Fruit fly (Drosophila melanogaster): ENCODE results near the gene CG34129.

The CG34129 gene

DNA sequence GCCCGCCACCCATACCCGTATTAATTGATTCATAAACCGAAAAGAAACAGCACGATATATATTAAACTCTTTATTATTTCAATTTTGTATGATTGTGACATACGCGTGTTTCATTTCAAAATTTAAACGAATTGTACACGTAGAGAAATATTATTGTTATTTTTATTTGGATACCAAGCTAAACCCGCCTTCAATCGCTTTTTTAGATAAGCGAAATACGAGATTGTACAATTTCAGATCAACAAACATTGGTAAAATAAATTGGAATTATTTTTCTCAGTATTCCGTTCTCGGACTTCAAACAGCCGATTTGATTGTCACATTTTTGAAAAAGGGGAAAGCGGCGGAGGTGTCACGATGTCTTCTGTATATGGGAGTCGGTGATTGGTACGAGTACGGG, 44.0 kb upstream of the CG34129 start (continued):
- TF ChIP-seq CG6272 (GFP tag; IDR thresholded peaks at IDR 0.05) (no peak), ato (GFP tag; IDR thresholded peaks at IDR 0.05; ENCODE audit: partially characterized antibody) (no peak), CG7556 (GFP tag; optimal IDR thresholded peaks at IDR 0.05) (peak; percentile 26), CG2199 (GFP tag; IDR thresholded peaks at IDR 0.05) (no peak), p53 (GFP tag; optimal IDR thresholded peaks at IDR 0.05) (no peak), Sox102F (GFP tag; optimal IDR thresholded peaks at IDR 0.05) (peak; percentile 73), peb (GFP tag; IDR thresholded peaks at IDR 0.05) (no peak), otp (GFP tag; IDR thresholded peaks at IDR 0.05) (peak; percentile 50; the same call in 2 of the 3 replicates), insv (GFP tag; optimal IDR thresholded peaks at IDR 0.05) (no peak), danr (GFP tag; IDR thresholded peaks at IDR 0.05) (no peak), Vsx1 (GFP tag; optimal IDR thresholded peaks at IDR 0.05) (no peak), Awh (GFP tag; IDR thresholded peaks at IDR 0.05) (0 out of 2 replicates have a peak, but pooled peaks have one; percentile 60), CG3163 (GFP tag; optimal IDR thresholded peaks at IDR 0.05) (no peak), CG4424 (GFP tag; optimal IDR thresholded peaks at IDR 0.05) (no peak), bsh (GFP tag; optimal IDR thresholded peaks at IDR 0.05) (peak in 1 of 2 experiments; percentile 62), CG1647 (GFP tag; optimal IDR thresholded peaks at IDR 0.05) (peak; percentile 10), ara (GFP tag; IDR thresholded peaks at IDR 0.05) (no peak), CG7839 (tag; optimal IDR thresholded peaks at IDR 0.05) (peak; percentile 54), CG1529 (GFP tag; optimal IDR thresholded peaks at IDR 0.05) (no peak), MBD-R2 (GFP tag; IDR thresholded peaks at IDR 0.05) (no peak), pnt (GFP tag; optimal IDR thresholded peaks at IDR 0.05) (peak; percentile 19), Tbp (GFP tag; optimal IDR thresholded peaks at IDR 0.05) (no peak), btn (GFP tag; optimal IDR thresholded peaks at IDR 0.05) (no peak), CG16779 (GFP tag; IDR thresholded peaks at IDR 0.05) (no peak), CG10366 (GFP tag; IDR thresholded peaks at IDR 0.05) (peak; percentile 59; the same call in 1 of the 2 replicates), Abd-B (GFP tag; optimal IDR thresholded peaks at IDR 0.05) (no peak), CG7786 (GFP tag; optimal IDR thresholded peaks at IDR 0.05) (peak; percentile 17), CG14050 (GFP tag; IDR thresholded peaks at IDR 0.05) (peak; percentile 27; the same call in 1 of the 3 replicates), Eip74EF (GFP tag; optimal IDR thresholded peaks at IDR 0.05) (peak in 1 of 2 experiments; percentile 57), CG17385 (GFP tag; optimal IDR thresholded peaks at IDR 0.05) (peak; percentile 28), CG15514 (GFP tag; optimal IDR thresholded peaks at IDR 0.05) (peak; percentile 23), CG43689 (GFP tag; IDR thresholded peaks at IDR 0.05) (no peak), BEAF-32 (GFP tag; optimal IDR thresholded peaks at IDR 0.05) (no peak), CG1602 (GFP tag; optimal IDR thresholded peaks at IDR 0.05) (no peak), ERR (GFP tag; optimal IDR thresholded peaks at IDR 0.05) (no peak), CG15073 (GFP tag; optimal IDR thresholded peaks at IDR 0.05) (no peak), Dll (GFP tag; IDR thresholded peaks at IDR 0.05; ENCODE audit: partially characterized antibody) (no peak), CG5180 (GFP tag; optimal IDR thresholded peaks at IDR 0.05) (no peak), grau (tag; optimal IDR thresholded peaks at IDR 0.05) (peak; percentile 40), CG4820 (GFP tag; optimal IDR thresholded peaks at IDR 0.05) (no peak), chinmo (GFP tag; IDR thresholded peaks at IDR 0.05; ENCODE audit: partially characterized antibody) (no peak), CG4282 (GFP tag; optimal IDR thresholded peaks at IDR 0.05) (no peak), CG1603 (tag; optimal IDR thresholded peaks at IDR 0.05) (peak; percentile 61), ttk (GFP tag; IDR thresholded peaks at IDR 0.05) (peak; percentile 22; the same call in 1 of the 2 replicates), ssp (GFP tag; IDR thresholded peaks at IDR 0.05) (no peak), Lpt (GFP tag; optimal IDR thresholded peaks at IDR 0.05) (no peak), CG31224 (GFP tag; IDR thresholded peaks at IDR 0.05) (no peak), gem (tag; optimal IDR thresholded peaks at IDR 0.05) (peak; percentile 69), CG4854 (GFP tag; optimal IDR thresholded peaks at IDR 0.05) (peak; percentile 9), CG6654 (GFP tag; optimal IDR thresholded peaks at IDR 0.05) (no peak), CG8924 (tag; optimal IDR thresholded peaks at IDR 0.05) (no peak)

All from whole organism, embryonic.